Worm (Caenorhabditis elegans): ENCODE results near the gene bus-8A.
A peak's percentile ranks its signal among the peaks of the same experiment; 100 is the strongest.

DNA sequence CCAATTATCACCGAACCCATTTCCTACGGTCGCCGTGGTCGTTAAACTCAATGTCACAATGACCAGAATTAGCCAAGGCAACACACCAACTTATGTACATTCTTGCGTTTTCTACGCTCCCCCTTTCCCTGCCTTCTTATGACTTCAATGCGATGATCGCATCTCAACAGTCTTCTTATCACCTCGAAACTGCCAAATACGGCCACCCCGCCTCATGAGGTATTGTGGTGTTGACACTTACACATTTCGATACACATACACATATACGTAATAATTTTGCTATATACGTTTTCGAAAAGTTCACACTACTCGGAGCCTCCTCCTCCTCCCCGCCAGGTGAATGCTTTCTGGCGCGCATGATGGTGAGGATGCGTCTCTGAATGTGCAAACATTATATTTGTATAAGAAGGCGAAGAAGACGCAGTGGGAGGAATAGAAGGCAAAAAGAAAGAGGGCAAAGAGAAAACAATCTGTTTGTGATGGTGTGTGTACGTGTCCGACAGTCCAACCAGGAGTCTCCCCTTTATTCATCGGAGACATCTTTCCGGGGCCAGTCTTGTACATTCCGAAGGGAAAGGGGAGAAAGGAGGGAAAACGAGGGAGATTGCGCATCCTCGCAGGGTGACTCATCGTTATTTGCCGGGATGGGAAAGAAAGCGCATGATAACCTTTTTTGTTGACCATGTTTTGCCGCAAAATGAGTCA, 12.7 kb upstream of the bus-8A start:
- no peak for TF ChIP-seq nhr-6 (tag; optimal IDR thresholded peaks at IDR 0.05)
- TF ChIP-seq fos-1 (tag; optimal IDR thresholded peaks at IDR 0.05), result peak; percentile 74
